Fruit fly (Drosophila melanogaster) whole organism, adult: ENCODE data around the gene CG8028.

ENCODE experiments used
- CG11617 ChIP-seq: fragments of 200-800 bp; sonication (Bioruptor generic); optimal IDR thresholded peaks from 2 replicates; lab custom pipeline; 2017; ENCODE audit warnings: mild to moderate bottlenecking, missing biosample characterization, missing genetic modification reagents, missing genetic modification characterization
- CG12768 ChIP-seq: fragments of 200-800 bp; sonication (Bioruptor generic); optimal IDR thresholded peaks from 2 replicates; lab custom pipeline; 2017; ENCODE audit warnings: missing biosample characterization, missing genetic modification characterization, mild to moderate bottlenecking, moderate library complexity, missing genetic modification reagents
- CG14711 ChIP-seq: fragments of 200-800 bp; sonication (Bioruptor generic); optimal IDR thresholded peaks from 2 replicates; lab custom pipeline; 2018; ENCODE audit warnings: missing biosample characterization, mild to moderate bottlenecking, missing genetic modification characterization, moderate library complexity
- CG1620 ChIP-seq: fragments of 200-800 bp; sonication (Bioruptor generic); optimal IDR thresholded peaks from 2 replicates; lab custom pipeline; 2016; ENCODE audit warnings: missing biosample characterization, missing genetic modification characterization
- CG33017 ChIP-seq: fragments of 200-800 bp; sonication (Bioruptor generic); optimal IDR thresholded peaks from 2 replicates; lab custom pipeline; 2018; ENCODE audit warnings: missing biosample characterization, mild to moderate bottlenecking, missing genetic modification characterization, moderate library complexity
- CG5204 ChIP-seq: fragments of 200-800 bp; sonication (Bioruptor generic); optimal IDR thresholded peaks from 2 replicates; lab custom pipeline; 2016; ENCODE audit warnings: missing biosample characterization, missing genetic modification characterization
- CG7045 ChIP-seq: fragments of 200-800 bp; sonication (Bioruptor generic); optimal IDR thresholded peaks from 2 replicates; lab custom pipeline; 2017; ENCODE audit warnings: missing biosample characterization, mild to moderate bottlenecking, missing genetic modification characterization
- CG7101 ChIP-seq: fragments of 200-800 bp; sonication (Bioruptor generic); optimal IDR thresholded peaks from 2 replicates; lab custom pipeline; 2018; ENCODE audit warnings: missing biosample characterization, mild to moderate bottlenecking, missing genetic modification characterization, moderate library complexity
- Clk ChIP-seq: fragments of 200-800 bp; sonication (Bioruptor generic); optimal IDR thresholded peaks from 2 replicates; lab custom pipeline; 2017; ENCODE audit warnings: missing biosample characterization, missing genetic modification characterization
- Crg-1 ChIP-seq: fragments of 200-800 bp; sonication (Bioruptor generic); optimal IDR thresholded peaks from 2 replicates; lab custom pipeline; 2016; ENCODE audit warnings: missing biosample characterization, missing genetic modification characterization
- Hr96 ChIP-seq: fragments of 200-800 bp; sonication (Bioruptor generic); optimal IDR thresholded peaks from 2 replicates; lab custom pipeline; 2016; ENCODE audit warnings: missing biosample characterization, missing genetic modification characterization
- Mnt ChIP-seq: fragments of 200-800 bp; sonication (Bioruptor generic); optimal IDR thresholded peaks from 2 replicates; lab custom pipeline; 2016; ENCODE audit warnings: missing biosample characterization, mild to moderate bottlenecking, missing genetic modification characterization
- bab1 ChIP-seq: fragments of 200-800 bp; sonication (Bioruptor generic); optimal IDR thresholded peaks from 3 replicates; lab custom pipeline; 2019; ENCODE audit warnings: missing biosample characterization, mild to moderate bottlenecking, missing genetic modification characterization, moderate library complexity
- cic ChIP-seq: fragments of 200-800 bp; sonication (Bioruptor generic); optimal IDR thresholded peaks from 2 replicates; lab custom pipeline; 2017; ENCODE audit warnings: missing biosample characterization, mild to moderate bottlenecking, missing genetic modification characterization, moderate library complexity
- cnc ChIP-seq, 2 experiments: fragments of >200 bp; optimal IDR thresholded peaks; 2 replicates each; lab custom pipeline; 2017
- kay ChIP-seq: fragments of 200-800 bp; sonication (Bioruptor generic); peaks from one replicate; lab custom pipeline; 2016; ENCODE audit warnings: missing biosample characterization, missing genetic modification characterization, borderline replicate concordance
- ovo ChIP-seq: fragments of 200-800 bp; sonication (Bioruptor generic); optimal IDR thresholded peaks from 2 replicates; lab custom pipeline; 2016; ENCODE audit warnings: missing biosample characterization, missing genetic modification characterization
- pad ChIP-seq: fragments of 200-800 bp; sonication (Bioruptor generic); optimal IDR thresholded peaks from 3 replicates; lab custom pipeline; 2017; ENCODE audit warnings: missing biosample characterization, missing genetic modification characterization, mild to moderate bottlenecking, moderate library complexity, missing genetic modification reagents
- tj ChIP-seq: fragments of 200-800 bp; sonication (Bioruptor generic); optimal IDR thresholded peaks from 3 replicates; lab custom pipeline; 2017; ENCODE audit warnings: missing biosample characterization, mild to moderate bottlenecking, missing genetic modification characterization, moderate library complexity
- toe ChIP-seq: fragments of 200-800 bp; sonication (Bioruptor generic); optimal IDR thresholded peaks from 2 replicates; lab custom pipeline; 2016; ENCODE audit warnings: missing biosample characterization, missing genetic modification characterization

CG8028 gene

DNA sequence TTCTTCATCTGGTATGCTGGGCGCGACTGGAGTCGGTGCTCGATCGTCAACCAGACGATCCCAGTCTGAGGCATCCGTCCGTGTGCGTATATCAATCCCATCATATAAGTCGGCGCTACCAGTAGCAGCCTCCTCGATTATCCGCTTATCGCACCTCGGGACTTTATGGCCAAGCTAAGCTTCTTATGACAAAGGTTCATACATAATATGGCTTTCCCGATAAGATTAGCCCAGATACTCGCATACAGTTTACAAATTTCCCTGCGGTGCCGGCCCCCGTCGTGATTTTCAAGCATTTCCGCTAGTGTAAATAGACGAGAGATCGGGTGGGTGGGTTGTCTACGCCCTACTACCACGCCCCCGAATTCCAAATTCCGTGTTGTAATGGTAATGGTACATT is at the start of gene CG8028:
TSS of gene CG8028 (minus strand) at position 101 of the 400 bp plus-strand sequence.
- TF ChIP-seq Clk (GFP tag; lab: Kevin White, UChicago) (no peak), cnc (optimal IDR thresholded peaks at IDR 0.05; lab: Kevin White, UChicago) (no peak), ovo (GFP tag; lab: Kevin White, UChicago) (no peak), CG33017 (tag; lab: Kevin White, UChicago) (no peak), CG7045 (no peak), Mnt (GFP tag; lab: Kevin White, UChicago) (no peak), cic (GFP tag; lab: Kevin White, UChicago) (no peak), toe (GFP tag; lab: Kevin White, UChicago) (no peak), CG14711 (tag; lab: Kevin White, UChicago) (no peak), Crg-1 (no peak), CG7101 (tag; lab: Kevin White, UChicago) (no peak), kay (no peak), pad (GFP tag; lab: Kevin White, UChicago) (no peak), CG11617 (no peak), tj (GFP tag; lab: Kevin White, UChicago) (no peak), bab1 (GFP tag; lab: Kevin White, UChicago) (no peak)

DNA sequence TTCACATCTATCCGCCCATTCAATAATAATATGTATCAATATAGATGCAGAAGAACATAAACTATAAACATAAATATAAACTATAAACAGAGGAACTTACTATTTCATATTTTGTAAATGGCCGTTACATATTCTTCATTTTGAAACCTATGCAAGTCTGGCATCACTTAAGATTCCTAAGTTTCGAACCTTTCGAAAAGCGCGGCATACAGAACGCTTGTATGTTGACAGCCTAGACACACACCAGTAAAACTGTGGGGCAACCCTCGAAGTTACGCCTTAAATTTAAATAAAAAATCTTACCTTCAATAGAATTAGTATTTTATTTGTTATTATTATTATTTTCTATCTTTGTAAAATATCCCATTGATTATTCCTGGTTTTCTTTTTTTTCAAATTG is 46.6 kb upstream of the CG8028 start:
- TF ChIP-seq toe (GFP tag; lab: Kevin White, UChicago) (no peak), CG7045 (no peak), CG14711 (tag; lab: Kevin White, UChicago) (no peak), Crg-1 (no peak), bab1 (GFP tag; lab: Kevin White, UChicago) (peak; percentile 26), CG7101 (tag; lab: Kevin White, UChicago) (no peak)

DNA sequence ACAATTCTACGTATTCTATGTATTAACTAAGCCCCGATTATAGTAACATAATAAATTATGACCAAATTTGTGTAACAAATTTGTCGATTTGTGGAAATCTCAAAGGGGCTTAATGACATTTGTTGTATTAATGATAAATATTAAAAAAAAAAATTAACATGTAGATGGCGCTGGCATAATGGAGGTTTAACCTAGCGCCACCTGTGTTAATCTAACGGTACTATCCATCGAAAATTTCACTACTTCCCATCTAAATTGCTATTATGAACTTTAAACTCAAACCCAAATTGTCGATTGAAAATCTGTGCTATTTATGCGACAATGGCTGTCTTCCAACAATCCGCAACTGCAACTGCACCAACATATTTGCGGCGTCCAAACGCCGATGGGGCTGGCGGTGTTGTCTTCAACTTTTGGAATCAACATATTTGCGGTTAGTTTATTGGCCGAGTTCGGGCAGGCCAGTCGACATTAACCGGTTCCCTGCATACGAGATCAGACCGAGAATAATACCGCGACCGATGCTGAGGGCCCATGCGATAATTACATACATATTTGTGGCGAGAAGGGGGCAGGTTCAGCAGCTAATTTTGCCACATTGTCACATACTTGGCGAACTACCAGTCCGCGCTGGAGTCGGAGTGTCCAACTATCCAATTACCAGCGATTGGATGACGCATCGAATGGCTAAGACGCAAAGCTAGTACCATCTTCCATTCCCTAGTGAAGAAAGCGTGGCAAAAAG is 45.8 kb upstream of the CG8028 start:
- TF ChIP-seq Hr96 (no peak), CG14711 (tag; lab: Kevin White, UChicago) (no peak), kay (no peak), Mnt (GFP tag; lab: Kevin White, UChicago) (no peak), Crg-1 (no peak), toe (GFP tag; lab: Kevin White, UChicago) (no peak), Clk (GFP tag; lab: Kevin White, UChicago) (no peak), tj (GFP tag; lab: Kevin White, UChicago) (no peak)

DNA sequence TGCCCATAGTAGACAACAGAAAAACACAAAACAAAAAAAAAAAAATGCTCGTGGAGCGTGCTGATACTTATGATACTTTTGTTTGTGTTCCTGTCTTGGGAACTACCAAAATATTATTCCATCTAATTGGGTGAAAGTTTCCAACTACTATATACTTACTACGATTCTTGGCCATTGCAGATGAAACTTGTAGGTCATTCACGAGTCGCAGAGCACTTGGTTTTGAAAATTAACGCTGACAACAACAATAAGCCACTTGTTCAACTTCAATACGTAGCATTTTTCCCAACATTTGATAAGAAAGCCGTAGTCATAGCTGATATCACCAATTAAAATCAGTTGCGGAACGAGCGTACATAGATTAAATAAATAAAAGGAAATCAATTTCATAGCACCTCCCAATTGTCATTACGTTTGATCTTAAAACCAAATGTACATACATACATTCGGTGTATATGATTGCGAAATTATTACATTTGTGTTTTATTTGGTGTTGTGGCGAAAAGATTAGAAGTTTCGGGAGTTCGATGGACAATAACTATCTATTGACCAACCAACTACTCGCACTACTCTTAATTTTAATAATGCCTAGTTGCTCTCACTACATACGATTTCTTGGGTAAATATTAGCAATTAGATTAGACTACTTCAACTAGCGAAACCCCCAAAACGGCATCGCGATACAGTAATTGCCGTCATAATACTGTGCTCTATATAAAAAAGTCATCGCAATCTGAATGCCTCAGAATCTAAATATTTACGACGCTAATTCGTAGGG is 44.6 kb upstream of the CG8028 start:
- no peak for TF ChIP-seq toe (GFP tag; lab: Kevin White, UChicago)
- TF ChIP-seq ovo (GFP tag; lab: Kevin White, UChicago): no peak
- no peak for TF ChIP-seq CG7101 (tag; lab: Kevin White, UChicago)
- peak; percentile 44 for TF ChIP-seq kay
- no peak for TF ChIP-seq Clk (GFP tag; lab: Kevin White, UChicago)
- TF ChIP-seq pad (GFP tag; lab: Kevin White, UChicago): no peak
- TF ChIP-seq cic (GFP tag; lab: Kevin White, UChicago): no peak
- no peak for TF ChIP-seq CG11617
- no peak for TF ChIP-seq CG12768 (GFP tag; lab: Kevin White, UChicago)
- TF ChIP-seq CG1620 (GFP tag; lab: Kevin White, UChicago): no peak
- TF ChIP-seq CG5204 (GFP tag; lab: Kevin White, UChicago): no peak
- TF ChIP-seq CG14711 (tag; lab: Kevin White, UChicago): no peak
- TF ChIP-seq tj (GFP tag; lab: Kevin White, UChicago): peak; percentile 2

DNA sequence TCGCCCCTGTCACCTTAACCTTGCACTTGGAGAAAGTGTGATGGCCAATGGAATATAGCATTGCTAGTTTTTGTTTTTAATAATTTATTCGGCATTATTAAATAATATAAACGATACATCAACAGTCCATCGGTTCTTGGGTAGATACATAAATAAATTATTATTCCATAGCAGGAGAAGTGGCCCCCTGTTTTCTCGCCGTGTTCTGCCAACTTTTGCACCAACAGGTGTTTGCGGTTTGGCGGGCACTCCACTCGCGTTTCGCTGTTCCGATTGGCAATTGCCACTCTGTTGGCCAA is 43.6 kb upstream of the CG8028 start:
- TF ChIP-seq CG7101 (tag; lab: Kevin White, UChicago): peak; percentile 91
- TF ChIP-seq CG33017 (tag; lab: Kevin White, UChicago): peak; percentile 89
- TF ChIP-seq bab1 (GFP tag; lab: Kevin White, UChicago): peak; percentile 92
- peak; percentile 91 for TF ChIP-seq CG11617
- peak; percentile 87 for TF ChIP-seq CG7045
- peak; percentile 75 for TF ChIP-seq Crg-1
- TF ChIP-seq pad (GFP tag; lab: Kevin White, UChicago): peak; percentile 70
- peak; percentile 87 for TF ChIP-seq CG5204 (GFP tag; lab: Kevin White, UChicago)
- TF ChIP-seq Clk (GFP tag; lab: Kevin White, UChicago): peak; percentile 69
- TF ChIP-seq ovo (GFP tag; lab: Kevin White, UChicago): peak; percentile 73
- TF ChIP-seq cic (GFP tag; lab: Kevin White, UChicago): peak; percentile 42
- TF ChIP-seq cnc (optimal IDR thresholded peaks at IDR 0.05; lab: Kevin White, UChicago): no peak
- peak; percentile 82 for TF ChIP-seq CG12768 (GFP tag; lab: Kevin White, UChicago)
- peak; percentile 83 for TF ChIP-seq CG1620 (GFP tag; lab: Kevin White, UChicago)
- peak; percentile 83 for TF ChIP-seq CG14711 (tag; lab: Kevin White, UChicago)
- peak; percentile 88 for TF ChIP-seq Hr96
- TF ChIP-seq kay: peak; percentile 77
- TF ChIP-seq tj (GFP tag; lab: Kevin White, UChicago): peak; percentile 80
- peak; percentile 88 for TF ChIP-seq Mnt (GFP tag; lab: Kevin White, UChicago)
- peak; percentile 66 for TF ChIP-seq toe (GFP tag; lab: Kevin White, UChicago)
